Fruit fly (Drosophila melanogaster) whole organism, pupa: ENCODE measurements around the gene CG15408.

Experiments used
- CG13204 ChIP-seq: fragments of 200-800 bp; sonication (Bioruptor generic); optimal IDR thresholded peaks from 2 replicates; lab custom pipeline; 2018; ENCODE audit warnings: missing biosample characterization, mild to moderate bottlenecking, missing genetic modification characterization, moderate library complexity
- CG8159 ChIP-seq: fragments of 200-800 bp; sonication (Bioruptor generic); optimal IDR thresholded peaks from 3 replicates; lab custom pipeline; 2018; ENCODE audit warnings: missing biosample characterization, mild to moderate bottlenecking, missing genetic modification characterization, moderate library complexity
- CG8301 ChIP-seq: fragments of 200-800 bp; sonication (Bioruptor generic); optimal IDR thresholded peaks from 2 replicates; lab custom pipeline; 2018; ENCODE audit warnings: missing biosample characterization, mild to moderate bottlenecking, missing genetic modification characterization
- CG9948 ChIP-seq: fragments of 200-800 bp; sonication (Bioruptor generic); optimal IDR thresholded peaks from 2 replicates; lab custom pipeline; 2018; ENCODE audit warnings: missing biosample characterization, mild to moderate bottlenecking, missing genetic modification characterization, moderate library complexity
- Snoo ChIP-seq: fragments of 200-800 bp; sonication (Bioruptor generic); optimal IDR thresholded peaks from 3 replicates; lab custom pipeline; 2017; ENCODE audit warnings: missing biosample characterization, mild to moderate bottlenecking, missing genetic modification characterization, inconsistent platforms

DNA sequence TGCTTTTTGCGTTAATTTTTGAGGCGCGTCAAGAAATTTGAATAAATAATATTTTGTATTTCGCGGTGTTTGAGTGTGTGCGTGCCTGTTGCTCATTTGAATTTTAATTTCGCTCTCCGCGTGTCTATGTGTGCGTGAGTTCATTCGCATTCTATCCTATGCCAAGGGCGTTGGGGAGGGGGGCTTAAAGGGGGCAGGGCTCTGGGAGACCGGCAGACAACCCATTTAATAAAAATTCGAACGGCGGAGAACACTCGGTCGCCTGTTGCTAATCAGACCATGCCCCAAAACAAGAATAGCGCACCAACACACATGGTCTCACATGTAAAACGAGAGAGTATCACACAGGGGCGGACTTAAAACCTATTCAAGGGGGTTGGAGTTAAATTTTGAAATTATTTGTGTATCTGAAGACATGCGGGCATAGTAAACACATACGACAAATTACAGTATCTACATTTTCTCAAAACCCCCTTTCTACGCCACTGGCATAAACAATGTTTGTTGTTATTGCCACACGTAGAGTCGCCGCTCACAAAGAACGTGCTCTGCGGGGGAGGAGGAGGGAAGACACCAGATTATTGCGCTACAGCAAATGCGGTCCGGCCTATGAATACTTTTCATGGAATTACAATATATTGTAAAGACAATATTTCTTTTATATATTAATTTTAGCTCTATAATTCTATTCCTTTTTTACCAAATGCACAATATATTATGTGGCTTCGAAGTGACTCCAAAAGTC is 30.7 kb upstream of the CG15408 start:
- peak; percentile 100 for TF ChIP-seq CG9948 (tag; lab: Kevin White, UChicago)
- peak; percentile 99 for TF ChIP-seq CG13204 (GFP tag; lab: Kevin White, UChicago)
- TF ChIP-seq CG8159, result peak; percentile 100
- TF ChIP-seq Snoo, result peak; percentile 100
- peak; percentile 100 for TF ChIP-seq CG8301
